Worm (Caenorhabditis elegans) whole organism, L1 larva: ENCODE measurements around the gene D1005.2.
A peak's percentile ranks its signal among the peaks of the same experiment; 100 is the strongest.

Experiments
- C04F5.9 ChIP-seq: sonication (generic microtip); optimal IDR thresholded peaks from 2 replicates; lab custom pipeline; 2016; ENCODE audit warnings: missing genetic modification characterization, missing compliant biosample characterization
- C16A3.4 ChIP-seq: fragments of 150-350 bp; optimal IDR thresholded peaks from 2 replicates; lab custom pipeline; 2014; ENCODE audit warnings: missing biosample characterization, missing genetic modification characterization
- F16B12.6 ChIP-seq: fragments of 150-350 bp; optimal IDR thresholded peaks from 2 replicates; lab custom pipeline; 2014; ENCODE audit warnings: missing biosample characterization, missing genetic modification characterization
- Y116A8C.19 ChIP-seq: sonication (generic microtip); optimal IDR thresholded peaks from 2 replicates; lab custom pipeline; 2016; ENCODE audit warnings: missing compliant biosample characterization, missing genetic modification characterization, borderline replicate concordance
- alr-1 ChIP-seq: fragments of 200-800 bp; sonication (Bioruptor generic); optimal IDR thresholded peaks from 2 replicates; lab custom pipeline; 2018; ENCODE audit warnings: borderline replicate concordance, mild to moderate bottlenecking, missing genetic modification characterization, missing compliant biosample characterization
- ama-1 ChIP-seq: fragments of 150-350 bp; optimal IDR thresholded peaks from 2 replicates; lab custom pipeline; 2014
- blmp-1 ChIP-seq: fragments of 150-350 bp; optimal IDR thresholded peaks from 2 replicates; lab custom pipeline; 2014; ENCODE audit warnings: missing biosample characterization, missing genetic modification characterization
- ceh-63 ChIP-seq: fragments of 200-800 bp; sonication (Bioruptor generic); optimal IDR thresholded peaks from 2 replicates; lab custom pipeline; 2018; ENCODE audit warnings: mild to moderate bottlenecking, missing genetic modification characterization, missing compliant biosample characterization
- ceh-8 ChIP-seq: fragments of 200-800 bp; sonication (Bioruptor generic); optimal IDR thresholded peaks from 2 replicates; lab custom pipeline; 2018; ENCODE audit warnings: mild to moderate bottlenecking, missing genetic modification characterization, moderate library complexity, missing compliant biosample characterization
- ceh-88 ChIP-seq: fragments of 200-800 bp; sonication (Bioruptor generic); IDR thresholded peaks from 2 replicates; pipeline ENCODE4 v1.3.6; 2022; ENCODE audit warnings: missing genetic modification characterization, missing compliant biosample characterization
- ceh-90 ChIP-seq: sonication (generic microtip); optimal IDR thresholded peaks from 2 replicates; lab custom pipeline; 2016; ENCODE audit warnings: missing genetic modification characterization, missing compliant biosample characterization
- ces-1 ChIP-seq: fragments of 150-350 bp; optimal IDR thresholded peaks from 2 replicates; lab custom pipeline; 2014; ENCODE audit warnings: missing biosample characterization, missing genetic modification reagents, missing genetic modification characterization
- efl-1 ChIP-seq, 4 experiments: fragments of 150-350 bp; optimal IDR thresholded peaks in 3 of 4; peaks in 1 of 4; 1 replicate in 1 of 4; 2 replicates in 3 of 4; lab custom pipeline; 2014; ENCODE audit warnings: missing biosample characterization in 2 of 4, missing genetic modification characterization in 2 of 4, missing genetic modification reagents in 2 of 4
- efl-3 ChIP-seq: fragments of 200-800 bp; sonication (Bioruptor generic); optimal IDR thresholded peaks from 2 replicates; lab custom pipeline; 2018; ENCODE audit warnings: mild to moderate bottlenecking, missing genetic modification characterization, missing compliant biosample characterization
- egl-13 ChIP-seq: sonication (generic microtip); optimal IDR thresholded peaks from 2 replicates; lab custom pipeline; 2016; ENCODE audit warnings: missing genotype, missing genetic modification reagents, missing genetic modification characterization, missing compliant biosample characterization
- egl-27 ChIP-seq, 2 experiments: fragments of 150-350 bp in 1 of 2; sonication (generic microtip); optimal IDR thresholded peaks; 3 replicates each; lab custom pipeline; 2017 to 2018; ENCODE audit warnings: missing biosample characterization in 2 of 2, missing genetic modification characterization in 2 of 2, missing genetic modification reagents in 2 of 2
- elt-2 ChIP-seq: sonication (generic microtip); optimal IDR thresholded peaks from 2 replicates; lab custom pipeline; 2016; ENCODE audit warnings: missing genetic modification characterization, mild to moderate bottlenecking, inconsistent platforms, missing compliant biosample characterization, missing genetic modification reagents
- elt-3 ChIP-seq, 6 experiments: fragments of 150-350 bp in 1 of 6; sonication (generic microtip); optimal IDR thresholded peaks; 2 replicates each; lab custom pipeline; 2017 to 2018; ENCODE audit warnings: missing biosample characterization in 6 of 6, missing genetic modification characterization in 6 of 6, inconsistent platforms in 1 of 6
- fkh-10 ChIP-seq: sonication (generic microtip); optimal IDR thresholded peaks from 2 replicates; lab custom pipeline; 2017; ENCODE audit warnings: missing biosample characterization, missing genetic modification reagents, missing genetic modification characterization
- fkh-4 ChIP-seq: sonication (generic microtip); optimal IDR thresholded peaks from 2 replicates; lab custom pipeline; 2016; ENCODE audit warnings: missing compliant biosample characterization, missing genetic modification characterization, borderline replicate concordance
- fkh-8 ChIP-seq: sonication (generic microtip); optimal IDR thresholded peaks from 2 replicates; lab custom pipeline; 2016; ENCODE audit warnings: mild to moderate bottlenecking, missing genetic modification characterization, missing compliant biosample characterization
- fos-1 ChIP-seq: fragments of 150-350 bp; optimal IDR thresholded peaks from 2 replicates; lab custom pipeline; 2014; ENCODE audit warnings: missing biosample characterization, missing genetic modification characterization
- grh-1 ChIP-seq: fragments of 200-800 bp; sonication (Bioruptor generic); IDR thresholded peaks from 2 replicates; pipeline ENCODE4 v1.3.6; 2022; ENCODE audit warnings: missing genetic modification reagents, missing genetic modification characterization, missing compliant biosample characterization
- hlh-4 ChIP-seq: sonication (generic microtip); optimal IDR thresholded peaks from 2 replicates; lab custom pipeline; 2016; ENCODE audit warnings: mild to moderate bottlenecking, missing genetic modification characterization, missing compliant biosample characterization
- lin-13 ChIP-seq: fragments of 150-350 bp; optimal IDR thresholded peaks from 2 replicates; lab custom pipeline; 2014; ENCODE audit warnings: missing biosample characterization, missing genetic modification reagents, missing genetic modification characterization
- lin-15B ChIP-seq: fragments of 150-350 bp; sonication (generic microtip); optimal IDR thresholded peaks from 3 replicates; lab custom pipeline; 2014; ENCODE audit warnings: missing biosample characterization, missing genetic modification characterization
- lin-35 ChIP-seq, 2 experiments: fragments of 150-350 bp; optimal IDR thresholded peaks; 2 replicates each; lab custom pipeline; 2014; ENCODE audit warnings: missing biosample characterization in 2 of 2, missing genetic modification characterization in 2 of 2, missing genetic modification reagents in 2 of 2
- lin-39 ChIP-seq: fragments of 150-350 bp; optimal IDR thresholded peaks from 2 replicates; lab custom pipeline; 2014; ENCODE audit warnings: missing biosample characterization, missing genetic modification reagents, missing genetic modification characterization
- lsy-2 ChIP-seq, 2 experiments: fragments of 150-350 bp; optimal IDR thresholded peaks; 2 replicates each; lab custom pipeline; 2014; ENCODE audit warnings: missing biosample characterization in 2 of 2, missing genetic modification characterization in 2 of 2
- mab-9 ChIP-seq: fragments of 200-800 bp; sonication (Bioruptor generic); IDR thresholded peaks from 2 replicates; pipeline ENCODE4 v1.3.6; 2022; ENCODE audit warnings: missing genetic modification reagents, missing genetic modification characterization, missing compliant biosample characterization
- mep-1 ChIP-seq: fragments of 150-350 bp; optimal IDR thresholded peaks from 2 replicates; lab custom pipeline; 2014; ENCODE audit warnings: missing biosample characterization, missing genetic modification characterization
- nhr-11 ChIP-seq: fragments of 150-350 bp; optimal IDR thresholded peaks from 2 replicates; lab custom pipeline; 2014; ENCODE audit warnings: missing biosample characterization, missing genetic modification characterization
- nhr-19 ChIP-seq: fragments of 200-800 bp; sonication (Bioruptor generic); conservative IDR thresholded peaks from 2 replicates; pipeline ENCODE4 v1.3.6; 2022; ENCODE audit warnings: missing genetic modification characterization, missing compliant biosample characterization
- nhr-20 ChIP-seq: sonication (generic microtip); optimal IDR thresholded peaks from 2 replicates; lab custom pipeline; 2016; ENCODE audit warnings: mild to moderate bottlenecking, missing genetic modification characterization, missing compliant biosample characterization
- nhr-47 ChIP-seq: sonication (generic microtip); optimal IDR thresholded peaks from 2 replicates; lab custom pipeline; 2016; ENCODE audit warnings: mild to moderate bottlenecking, missing genetic modification characterization, moderate library complexity, missing compliant biosample characterization
- nhr-71 ChIP-seq: sonication (generic microtip); optimal IDR thresholded peaks from 2 replicates; lab custom pipeline; 2016; ENCODE audit warnings: mild to moderate bottlenecking, missing genetic modification characterization, moderate library complexity, missing compliant biosample characterization
- nhr-76 ChIP-seq: sonication (generic microtip); optimal IDR thresholded peaks from 2 replicates; lab custom pipeline; 2017; ENCODE audit warnings: missing biosample characterization, missing genetic modification characterization
- nhr-77 ChIP-seq: fragments of 150-350 bp; optimal IDR thresholded peaks from 2 replicates; lab custom pipeline; 2014; ENCODE audit warnings: missing biosample characterization, missing genetic modification characterization
- nhr-84 ChIP-seq: sonication (generic microtip); optimal IDR thresholded peaks from 2 replicates; lab custom pipeline; 2017; ENCODE audit warnings: missing biosample characterization, missing genetic modification characterization
- nhr-85 ChIP-seq: sonication (generic microtip); peaks from one replicate; lab custom pipeline; 2016; ENCODE audit warnings: missing genetic modification characterization, inconsistent platforms, missing compliant biosample characterization
- nhr-90 ChIP-seq: sonication (generic microtip); optimal IDR thresholded peaks from 2 replicates; lab custom pipeline; 2016; ENCODE audit warnings: mild to moderate bottlenecking, missing genetic modification characterization, missing compliant biosample characterization; ENCODE audit not compliant: poor library complexity
- pag-3 ChIP-seq: sonication (generic microtip); optimal IDR thresholded peaks from 2 replicates; lab custom pipeline; 2017; ENCODE audit warnings: missing genetic modification characterization, mild to moderate bottlenecking, missing compliant biosample characterization, antibody characterized with exemption, borderline replicate concordance; ENCODE audit not compliant: insufficient read depth
- rnt-1 ChIP-seq: sonication (generic microtip); optimal IDR thresholded peaks from 2 replicates; lab custom pipeline; 2016; ENCODE audit warnings: mild to moderate bottlenecking, missing genetic modification characterization, moderate library complexity, missing compliant biosample characterization
- skn-1 ChIP-seq: fragments of 150-350 bp; optimal IDR thresholded peaks from 2 replicates; lab custom pipeline; 2014; ENCODE audit warnings: missing biosample characterization, missing genetic modification characterization
- snu-23 ChIP-seq: sonication (generic microtip); optimal IDR thresholded peaks from 2 replicates; lab custom pipeline; 2016; ENCODE audit warnings: missing genetic modification characterization, missing compliant biosample characterization
- sox-4 ChIP-seq: sonication (generic microtip); optimal IDR thresholded peaks from 2 replicates; lab custom pipeline; 2016; ENCODE audit warnings: missing genetic modification characterization, missing compliant biosample characterization
- sptf-1 ChIP-seq: fragments of 150-350 bp; optimal IDR thresholded peaks from 2 replicates; lab custom pipeline; 2014; ENCODE audit warnings: missing biosample characterization, missing genetic modification characterization
- swsn-7 ChIP-seq: sonication (generic microtip); optimal IDR thresholded peaks from 2 replicates; lab custom pipeline; 2016; ENCODE audit warnings: missing genetic modification characterization, missing compliant biosample characterization
- tlp-1 ChIP-seq: fragments of 150-350 bp; optimal IDR thresholded peaks from 2 replicates; lab custom pipeline; 2014; ENCODE audit warnings: missing biosample characterization, missing genetic modification characterization
- unc-98 ChIP-seq: fragments of 200-800 bp; sonication (Bioruptor generic); IDR thresholded peaks from 2 replicates; pipeline ENCODE4 v1.3.6; 2022; ENCODE audit warnings: missing genetic modification characterization, missing compliant biosample characterization
- vab-15 ChIP-seq: sonication (generic microtip); optimal IDR thresholded peaks from 2 replicates; lab custom pipeline; 2017; ENCODE audit warnings: missing genotype, mild to moderate bottlenecking, missing genetic modification characterization, missing compliant biosample characterization
- ztf-11 ChIP-seq, 2 experiments: sonication (generic microtip); optimal IDR thresholded peaks; 2 replicates each; lab custom pipeline; 2016 to 2017; ENCODE audit warnings: missing genetic modification characterization in 2 of 2, missing biosample characterization in 1 of 2, missing compliant biosample characterization in 1 of 2
- ztf-4 ChIP-seq: fragments of 150-350 bp; optimal IDR thresholded peaks from 2 replicates; lab custom pipeline; 2014; ENCODE audit warnings: missing biosample characterization, missing genetic modification characterization

D1005.2 gene

DNA sequence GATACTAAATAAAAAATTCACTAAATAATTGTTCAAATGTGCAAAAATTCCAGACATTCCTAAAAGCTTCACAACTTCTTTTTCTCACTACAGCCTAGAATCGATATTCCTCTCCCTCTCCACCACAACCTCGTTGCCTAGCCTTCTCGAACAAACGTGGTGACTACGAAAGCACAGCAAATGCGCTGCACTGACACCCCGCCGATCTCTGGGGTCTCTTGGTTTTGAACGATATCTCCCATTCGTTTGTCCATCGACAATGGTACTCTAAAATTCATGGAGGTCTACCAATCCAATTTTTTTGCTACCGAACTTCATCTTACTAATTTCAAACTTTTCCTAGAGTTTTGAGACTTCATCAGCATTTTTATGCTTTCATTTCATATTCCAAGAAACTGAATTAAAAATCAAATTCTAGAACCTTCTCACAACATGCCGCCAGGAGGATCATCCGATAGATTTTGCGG, 8.4 kb upstream of the D1005.2 start, which contains the start of gene W05H7.1 (continued):
- TF ChIP-seq fos-1 (tag; lab: Kevin White, UChicago) (no peak), nhr-85 (tag; lab: Kevin White, UChicago) (no peak), fkh-4 (tag; lab: Kevin White, UChicago) (no peak), nhr-20 (tag; lab: Kevin White, UChicago) (peak; percentile 48), elt-2 (tag; lab: Kevin White, UChicago) (no peak), skn-1 (tag; lab: Kevin White, UChicago) (peak; percentile 62), hlh-4 (tag; lab: Kevin White, UChicago) (no peak), ztf-4 (tag; lab: Kevin White, UChicago) (no peak), elt-3 (tag; optimal IDR thresholded peaks at IDR 0.05; lab: Kevin White, UChicago) (no peak), pag-3 (tag; lab: Kevin White, UChicago) (no peak), mab-9 (GFP tag; lab: Robert Waterston, UW) (no peak), Y116A8C.19 (tag; lab: Kevin White, UChicago) (no peak), lsy-2 (tag; optimal IDR thresholded peaks at IDR 0.05; lab: Kevin White, UChicago) (peak in 1 of 2 experiments; percentile 59), nhr-76 (tag; lab: Kevin White, UChicago) (no peak), swsn-7 (tag; lab: Kevin White, UChicago) (peak; percentile 41), ceh-88 (GFP tag; lab: Robert Waterston, UW) (no peak), vab-15 (no peak), nhr-11 (tag; lab: Kevin White, UChicago) (no peak), rnt-1 (tag; lab: Kevin White, UChicago) (peak; percentile 31), C04F5.9 (tag; lab: Kevin White, UChicago) (no peak), nhr-77 (no peak), fkh-10 (GFP tag; lab: Kevin White, UChicago) (no peak), efl-1 (optimal IDR thresholded peaks at IDR 0.05; lab: Kevin White, UChicago) (peak in 1 of 2 experiments; percentile 43), efl-1 (GFP tag; optimal IDR thresholded peaks at IDR 0.05 in 1 of 2; lab: Kevin White, UChicago) (no peak), lin-35 (GFP tag; optimal IDR thresholded peaks at IDR 0.05; lab: Kevin White, UChicago) (peak; percentile 16 to 50), efl-3 (no peak), egl-13 (tag; lab: Kevin White, UChicago) (no peak), ceh-63 (no peak), F16B12.6 (tag; lab: Kevin White, UChicago) (no peak), ceh-90 (tag; lab: Kevin White, UChicago) (no peak), C16A3.4 (tag; lab: Kevin White, UChicago) (peak; percentile 67), ama-1 (lab: Kevin White, UChicago) (no peak), mep-1 (tag; lab: Kevin White, UChicago) (peak; percentile 53), unc-98 (GFP tag; lab: Robert Waterston, UW) (no peak), lin-13 (GFP tag; lab: Kevin White, UChicago) (no peak), grh-1 (GFP tag; lab: Robert Waterston, UW) (no peak), nhr-47 (tag; lab: Kevin White, UChicago) (peak; percentile 32), nhr-19 (GFP tag; lab: Robert Waterston, UW) (0 out of 2 replicates have a peak, but pooled peaks have one; percentile 8), sptf-1 (tag; lab: Kevin White, UChicago) (no peak), egl-27 (tag; optimal IDR thresholded peaks at IDR 0.05; lab: Kevin White, UChicago) (no peak), nhr-71 (tag; lab: Kevin White, UChicago) (peak; percentile 46), alr-1 (tag; lab: Kevin White, UChicago) (no peak), nhr-84 (tag; lab: Kevin White, UChicago) (no peak), sox-4 (tag; lab: Kevin White, UChicago) (no peak), ztf-11 (tag; optimal IDR thresholded peaks at IDR 0.05; lab: Kevin White, UChicago) (no peak), ceh-8 (no peak), nhr-90 (no peak), blmp-1 (tag; lab: Kevin White, UChicago) (peak; percentile 29), lin-15B (tag; lab: Kevin White, UChicago) (no peak), tlp-1 (no peak), fkh-8 (tag; lab: Kevin White, UChicago) (peak; percentile 36), snu-23 (peak; percentile 67), lin-39 (tag; lab: Kevin White, UChicago) (no peak), ces-1 (GFP tag; lab: Kevin White, UChicago) (no peak)
